Fruit fly (Drosophila melanogaster) whole organism, embryonic: Measurements from ENCODE around the gene CG6149.

ENCODE experiments used
- Atf6 ChIP-seq: fragments of 200-800 bp; sonication (Bioruptor generic); IDR thresholded peaks from 2 replicates; pipeline ENCODE4 v1.3.6; 2022; ENCODE audit warnings: missing biosample characterization, missing genetic modification characterization
- Awh ChIP-seq: fragments of 200-800 bp; sonication (Bioruptor generic); IDR thresholded peaks from 2 replicates; pipeline ENCODE4, ENCODE4 v1.3.6; 2022; ENCODE audit warnings: missing biosample characterization, missing genetic modification characterization
- Blimp-1 ChIP-seq: fragments of 200-800 bp; sonication (Bioruptor generic); optimal IDR thresholded peaks from 3 replicates; lab custom pipeline; 2018; ENCODE audit warnings: missing biosample characterization, missing genetic modification characterization, mild to moderate bottlenecking, moderate library complexity, missing genetic modification reagents
- CG10267 ChIP-seq: fragments of 200-800 bp; sonication (Bioruptor generic); optimal IDR thresholded peaks from 2 replicates; lab custom pipeline; 2018; ENCODE audit warnings: missing biosample characterization, mild to moderate bottlenecking, missing genetic modification characterization, moderate library complexity
- CG10366 ChIP-seq: fragments of 200-800 bp; sonication (Bioruptor generic); IDR thresholded peaks from 2 replicates; pipeline ENCODE4 v1.3.6; 2022; ENCODE audit warnings: missing biosample characterization, missing genetic modification characterization
- CG10959 ChIP-seq: fragments of 200-800 bp; sonication (Bioruptor generic); IDR thresholded peaks from 2 replicates; pipeline ENCODE4 v1.3.6; 2022; ENCODE audit warnings: missing biosample characterization, missing genetic modification characterization
- CG11504 ChIP-seq: fragments of 200-800 bp; sonication (Bioruptor generic); optimal IDR thresholded peaks from 3 replicates; lab custom pipeline; 2019; ENCODE audit warnings: missing biosample characterization, mild to moderate bottlenecking, missing genetic modification characterization, moderate library complexity
- CG14014 ChIP-seq: fragments of 200-800 bp; sonication (Bioruptor generic); IDR thresholded peaks from 2 replicates; pipeline ENCODE4 v1.3.6; 2022; ENCODE audit warnings: missing biosample characterization, missing genetic modification characterization
- CG15696 ChIP-seq: fragments of 200-800 bp; sonication (Bioruptor generic); optimal IDR thresholded peaks from 2 replicates; lab custom pipeline; 2019; ENCODE audit warnings: missing biosample characterization, mild to moderate bottlenecking, missing genetic modification characterization, moderate library complexity
- CG17359 ChIP-seq: fragments of 200-800 bp; sonication (Bioruptor generic); optimal IDR thresholded peaks from 3 replicates; lab custom pipeline; 2018; ENCODE audit warnings: missing biosample characterization, mild to moderate bottlenecking, missing genetic modification characterization, moderate library complexity
- CG18262 ChIP-seq: fragments of 200-800 bp; optimal IDR thresholded peaks from 3 replicates; lab custom pipeline; 2019; ENCODE audit warnings: missing biosample characterization, mild to moderate bottlenecking, missing genetic modification characterization, moderate library complexity
- CG18599 ChIP-seq: fragments of 200-800 bp; sonication (Bioruptor generic); optimal IDR thresholded peaks from 3 replicates; lab custom pipeline; 2017; ENCODE audit warnings: missing biosample characterization, missing genetic modification characterization, mild to moderate bottlenecking, moderate library complexity, missing genetic modification reagents
- CG2712 ChIP-seq: fragments of 200-800 bp; optimal IDR thresholded peaks from 3 replicates; lab custom pipeline; 2019; ENCODE audit warnings: missing biosample characterization, mild to moderate bottlenecking, missing genetic modification characterization, moderate library complexity
- CG31365 ChIP-seq: fragments of 200-800 bp; sonication (Bioruptor generic); optimal IDR thresholded peaks from 2 replicates; lab custom pipeline; 2018; ENCODE audit warnings: missing biosample characterization, mild to moderate bottlenecking, missing genetic modification characterization
- CG31441 ChIP-seq: fragments of 200-800 bp; sonication (Bioruptor generic); IDR thresholded peaks from 2 replicates; pipeline ENCODE4 v1.3.6; 2022; ENCODE audit warnings: missing biosample characterization, missing genetic modification characterization
- CG32772 ChIP-seq: fragments of 200-800 bp; sonication (Bioruptor generic); IDR thresholded peaks from 2 replicates; pipeline ENCODE4 v1.3.6; 2022; ENCODE audit warnings: missing biosample characterization, missing genetic modification characterization
- CG3281 ChIP-seq: fragments of 200-800 bp; sonication (Bioruptor generic); optimal IDR thresholded peaks from 3 replicates; lab custom pipeline; 2017; ENCODE audit warnings: missing biosample characterization, mild to moderate bottlenecking, missing genetic modification characterization
- CG4854 ChIP-seq: fragments of 200-800 bp; sonication (Bioruptor generic); optimal IDR thresholded peaks from 2 replicates; lab custom pipeline; 2016; ENCODE audit warnings: missing biosample characterization, missing genetic modification characterization, inconsistent platforms
- CG6689 ChIP-seq: fragments of 200-800 bp; sonication (Bioruptor generic); IDR thresholded peaks from 2 replicates; pipeline ENCODE4 v1.3.6; 2022; ENCODE audit warnings: missing biosample characterization, missing genetic modification characterization
- CG7556 ChIP-seq: fragments of 200-800 bp; sonication (Bioruptor generic); optimal IDR thresholded peaks from 2 replicates; lab custom pipeline; 2017; ENCODE audit warnings: missing biosample characterization, mild to moderate bottlenecking, missing genetic modification characterization
- CG7745 ChIP-seq: fragments of 200-800 bp; sonication (Bioruptor generic); optimal IDR thresholded peaks from 2 replicates; lab custom pipeline; 2018; ENCODE audit warnings: missing biosample characterization, mild to moderate bottlenecking, missing genetic modification characterization, moderate library complexity
- CG8765 ChIP-seq: fragments of 200-800 bp; sonication (Bioruptor generic); IDR thresholded peaks from 2 replicates; pipeline ENCODE4 v1.3.6; 2022; ENCODE audit warnings: missing biosample characterization, missing genetic modification characterization
- CG8924 ChIP-seq: fragments of 200-800 bp; optimal IDR thresholded peaks from 3 replicates; lab custom pipeline; 2019; ENCODE audit warnings: missing biosample characterization, mild to moderate bottlenecking, missing genetic modification characterization, moderate library complexity
- CG9727 ChIP-seq: fragments of 200-800 bp; sonication (Bioruptor generic); optimal IDR thresholded peaks from 3 replicates; lab custom pipeline; 2017; ENCODE audit warnings: missing biosample characterization, mild to moderate bottlenecking, missing genetic modification characterization
- CG9817 ChIP-seq: fragments of 200-800 bp; sonication (Bioruptor generic); optimal IDR thresholded peaks from 2 replicates; lab custom pipeline; 2018; ENCODE audit warnings: missing biosample characterization, mild to moderate bottlenecking, missing genetic modification characterization, moderate library complexity
- Ets65A ChIP-seq: fragments of 200-800 bp; sonication (Bioruptor generic); peaks from one replicate; lab custom pipeline; 2016; ENCODE audit warnings: missing biosample characterization, missing genetic modification characterization
- HLH4C ChIP-seq: fragments of 200-800 bp; sonication (Bioruptor generic); IDR thresholded peaks from 3 replicates; pipeline ENCODE4 v1.3.6; 2022; ENCODE audit warnings: missing biosample characterization, missing genetic modification characterization; ENCODE audit not compliant: partially characterized antibody
- HmgZ ChIP-seq: fragments of 200-800 bp; sonication (Bioruptor generic); optimal IDR thresholded peaks from 2 replicates; lab custom pipeline; 2018; ENCODE audit warnings: missing biosample characterization, mild to moderate bottlenecking, missing genetic modification characterization
- Hr39 ChIP-seq: fragments of >200 bp; optimal IDR thresholded peaks from 2 replicates; lab custom pipeline; 2017
- Med ChIP-seq: fragments of 200-800 bp; sonication (Bioruptor generic); peaks from one replicate; lab custom pipeline; 2016; ENCODE audit warnings: missing biosample characterization, missing genetic modification characterization, mild to moderate bottlenecking, inconsistent platforms, moderate library complexity
- Oli ChIP-seq: fragments of 200-800 bp; sonication (Bioruptor generic); optimal IDR thresholded peaks from 2 replicates; lab custom pipeline; 2018; ENCODE audit warnings: missing biosample characterization, mild to moderate bottlenecking, missing genetic modification characterization, moderate library complexity
- Ptx1 ChIP-seq: fragments of 200-800 bp; sonication (Bioruptor generic); IDR thresholded peaks from 2 replicates; pipeline ENCODE4 v1.3.6; 2022; ENCODE audit warnings: missing biosample characterization, missing genetic modification characterization
- Sox102F ChIP-seq: fragments of 200-800 bp; sonication (Bioruptor generic); optimal IDR thresholded peaks from 2 replicates; lab custom pipeline; 2018; ENCODE audit warnings: missing biosample characterization, mild to moderate bottlenecking, missing genetic modification characterization, moderate library complexity
- Stat92E ChIP-seq, 3 experiments: fragments of >200 bp in 2 of 3; fragments of 200-800 bp in 1 of 3; sonication (Bioruptor generic) in 1 of 3; optimal IDR thresholded peaks; 2 replicates each; lab custom pipeline; 2017 to 2019; ENCODE audit warnings: missing biosample characterization in 3 of 3, missing genetic modification characterization in 3 of 3, mild to moderate bottlenecking in 1 of 3, moderate library complexity in 1 of 3
- ara ChIP-seq: fragments of 200-800 bp; sonication (Bioruptor generic); IDR thresholded peaks from 2 replicates; pipeline ENCODE4 v1.3.6; 2022; ENCODE audit warnings: missing biosample characterization, missing genetic modification characterization
- bcd ChIP-seq: fragments of 200-800 bp; sonication (Bioruptor generic); optimal IDR thresholded peaks from 2 replicates; lab custom pipeline; 2017; ENCODE audit warnings: missing biosample characterization, mild to moderate bottlenecking, missing genetic modification characterization
- bowl ChIP-seq: fragments of 200-800 bp; sonication (Bioruptor generic); IDR thresholded peaks from 2 replicates; pipeline ENCODE4 v1.3.6; 2022; ENCODE audit warnings: missing biosample characterization, missing genetic modification characterization
- bsh ChIP-seq, 2 experiments: fragments of 200-800 bp; sonication (Bioruptor generic); optimal IDR thresholded peaks; 2 replicates each; lab custom pipeline; 2017 to 2018; ENCODE audit warnings: mild to moderate bottlenecking in 2 of 2, missing biosample characterization in 2 of 2, missing genetic modification characterization in 2 of 2, moderate library complexity in 1 of 2
- dmrt11E ChIP-seq: fragments of 200-800 bp; sonication (Bioruptor generic); optimal IDR thresholded peaks from 3 replicates; lab custom pipeline; 2018; ENCODE audit warnings: missing biosample characterization, mild to moderate bottlenecking, missing genetic modification characterization, moderate library complexity
- fd64A ChIP-seq: fragments of 200-800 bp; sonication (Bioruptor generic); optimal IDR thresholded peaks from 3 replicates; lab custom pipeline; 2018; ENCODE audit warnings: missing biosample characterization, mild to moderate bottlenecking, missing genetic modification characterization
- gcm2 ChIP-seq: fragments of 200-800 bp; sonication (Bioruptor generic); optimal IDR thresholded peaks from 2 replicates; lab custom pipeline; 2016; ENCODE audit warnings: missing biosample characterization, missing genetic modification characterization
- gem ChIP-seq: fragments of 200-800 bp; sonication (Bioruptor generic); optimal IDR thresholded peaks from 2 replicates; lab custom pipeline; 2019; ENCODE audit warnings: missing biosample characterization, mild to moderate bottlenecking, missing genetic modification characterization, moderate library complexity
- lab ChIP-seq: fragments of 200-800 bp; sonication (Bioruptor generic); optimal IDR thresholded peaks from 3 replicates; lab custom pipeline; 2017; ENCODE audit warnings: missing biosample characterization, missing genetic modification characterization, mild to moderate bottlenecking, moderate library complexity, missing genetic modification reagents
- nmo ChIP-seq: fragments of 200-800 bp; sonication (Bioruptor generic); optimal IDR thresholded peaks from 2 replicates; lab custom pipeline; 2018; ENCODE audit warnings: missing biosample characterization, mild to moderate bottlenecking, missing genetic modification characterization, moderate library complexity
- nom ChIP-seq: fragments of 200-800 bp; sonication (Bioruptor generic); optimal IDR thresholded peaks from 2 replicates; lab custom pipeline; 2017; ENCODE audit warnings: missing biosample characterization, missing genetic modification characterization, mild to moderate bottlenecking, moderate library complexity, missing genetic modification reagents
- ranshi ChIP-seq: fragments of 200-800 bp; sonication (Bioruptor generic); IDR thresholded peaks from 2 replicates; pipeline ENCODE4 v1.3.6; 2022; ENCODE audit warnings: missing biosample characterization, missing genetic modification characterization
- sens ChIP-seq: fragments of 200-800 bp; sonication (Bioruptor generic); peaks from one replicate; lab custom pipeline; 2016; ENCODE audit warnings: missing biosample characterization, missing genetic modification characterization
- tgo ChIP-seq: fragments of 200-800 bp; sonication (Bioruptor generic); IDR thresholded peaks from 3 replicates; pipeline ENCODE4 v1.3.6; 2022; ENCODE audit warnings: missing biosample characterization, missing genetic modification characterization
- tin ChIP-seq: fragments of 200-800 bp; sonication (Bioruptor generic); optimal IDR thresholded peaks from 3 replicates; lab custom pipeline; 2016; ENCODE audit warnings: missing biosample characterization, missing genetic modification characterization
- wor ChIP-seq: fragments of 200-800 bp; sonication (Bioruptor generic); IDR thresholded peaks from 2 replicates; pipeline ENCODE4 v1.3.6; 2022; ENCODE audit warnings: missing biosample characterization, missing genetic modification characterization

CG6149 gene

DNA sequence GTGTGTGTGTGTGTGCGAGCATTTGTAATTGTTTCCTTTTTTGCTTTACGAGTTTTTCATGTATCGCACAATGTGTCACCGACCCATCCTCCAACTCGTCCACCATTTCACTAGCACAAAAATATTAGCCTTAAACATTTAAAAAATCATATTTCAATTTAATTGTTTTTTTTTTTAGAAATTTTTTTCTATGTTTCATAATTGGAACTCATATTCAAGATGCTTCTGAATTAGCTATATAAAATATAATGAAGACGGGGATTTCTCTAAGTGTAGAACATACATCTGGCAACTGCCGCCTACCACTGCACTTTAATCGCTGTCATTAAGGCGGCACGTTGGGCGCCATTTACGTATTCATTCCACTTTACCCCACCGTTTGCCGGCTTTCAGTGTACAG is 4.3 kb upstream of the CG6149 start (continued):
- TF ChIP-seq bowl (GFP tag; lab: Robert Waterston, UW) = no peak
- TF ChIP-seq CG15696 (tag; lab: Kevin White, UChicago) = peak; percentile 44
- TF ChIP-seq CG6689 (GFP tag; lab: Robert Waterston, UW) = peak; percentile 38
- peak; percentile 37 for TF ChIP-seq CG2712
- 0 out of 2 replicates have a peak, but pooled peaks have one; percentile 9 for TF ChIP-seq ara (GFP tag; lab: Robert Waterston, UW)
- no peak for TF ChIP-seq HmgZ (tag; lab: Kevin White, UChicago)
- TF ChIP-seq CG8765 (GFP tag; lab: Robert Waterston, UW) = peak; percentile 65
- TF ChIP-seq CG32772 (GFP tag; lab: Robert Waterston, UW) = 0 out of 2 replicates have a peak, but pooled peaks have one; percentile 21
- TF ChIP-seq CG10267 (tag; lab: Kevin White, UChicago) = peak; percentile 11
- TF ChIP-seq tgo (GFP tag; lab: Robert Waterston, UW) = 0 out of 3 replicates have a peak, but pooled peaks have one; percentile 17
- TF ChIP-seq CG3281 (GFP tag; lab: Kevin White, UChicago) = peak; percentile 1
- TF ChIP-seq bsh (GFP tag; optimal IDR thresholded peaks at IDR 0.05; lab: Kevin White, UChicago) = peak; percentile 5 to 28
- TF ChIP-seq CG9727 (GFP tag; lab: Kevin White, UChicago) = peak; percentile 65
- no peak for TF ChIP-seq HLH4C (GFP tag; lab: Robert Waterston, UW)
- peak; percentile 42 for TF ChIP-seq CG18262
- peak; percentile 18 for TF ChIP-seq gem (tag; lab: Kevin White, UChicago)
- TF ChIP-seq CG7745 (tag; lab: Kevin White, UChicago) = no peak
- no peak for TF ChIP-seq Stat92E (GFP tag; optimal IDR thresholded peaks at IDR 0.05; lab: Kevin White, UChicago)
- peak; percentile 4 for TF ChIP-seq CG18599
- peak; percentile 33; the same call in 1 of the 2 replicates for TF ChIP-seq Awh (GFP tag; lab: Robert Waterston, UW)
- TF ChIP-seq CG4854 = no peak
- 0 out of 2 replicates have a peak, but pooled peaks have one; percentile 30 for TF ChIP-seq CG10959
- TF ChIP-seq fd64A (GFP tag; lab: Kevin White, UChicago) = no peak
- peak; percentile 56 for TF ChIP-seq Ets65A (GFP tag; lab: Kevin White, UChicago)
- TF ChIP-seq nom = no peak
- TF ChIP-seq ranshi = no peak; the same call in 1 of the 2 replicates
- TF ChIP-seq CG9817 (tag; lab: Kevin White, UChicago) = no peak
- peak; percentile 16 for TF ChIP-seq CG8924 (tag; lab: Kevin White, UChicago)
- peak; percentile 71 for TF ChIP-seq Med (GFP tag; lab: Kevin White, UChicago)
- no peak for TF ChIP-seq CG10366 (GFP tag; lab: Robert Waterston, UW)
- TF ChIP-seq lab (GFP tag; lab: Kevin White, UChicago) = peak; percentile 11
- TF ChIP-seq CG31441 (GFP tag; lab: Robert Waterston, UW) = peak; percentile 32; the same call in 1 of the 2 replicates
- peak; percentile 40 for TF ChIP-seq dmrt11E (tag; lab: Kevin White, UChicago)
- peak; percentile 11 for TF ChIP-seq Blimp-1
- TF ChIP-seq CG7556 (GFP tag; lab: Kevin White, UChicago) = peak; percentile 7
- peak; percentile 50 for TF ChIP-seq Atf6
- 0 out of 2 replicates have a peak, but pooled peaks have one; percentile 31 for TF ChIP-seq CG14014 (GFP tag; lab: Robert Waterston, UW)
- TF ChIP-seq Sox102F (GFP tag; lab: Kevin White, UChicago) = peak; percentile 4
- TF ChIP-seq CG11504 (tag; lab: Kevin White, UChicago) = peak; percentile 22
- peak; percentile 11 for TF ChIP-seq nmo (GFP tag; lab: Kevin White, UChicago)
- peak; percentile 22; the same call in 1 of the 2 replicates for TF ChIP-seq Ptx1 (GFP tag; lab: Robert Waterston, UW)
- no peak for TF ChIP-seq bcd (GFP tag; lab: Kevin White, UChicago)
- peak; percentile 21; the same call in 1 of the 2 replicates for TF ChIP-seq wor
- TF ChIP-seq Oli = peak; percentile 12
- TF ChIP-seq sens (GFP tag; lab: Kevin White, UChicago) = peak; percentile 78
- TF ChIP-seq CG31365 = no peak
- peak; percentile 2 for TF ChIP-seq tin (GFP tag; lab: Kevin White, UChicago)
- peak; percentile 0 for TF ChIP-seq CG17359
- no peak for TF ChIP-seq Hr39 (lab: Kevin White, UChicago)
- no peak for TF ChIP-seq gcm2
